Worm (Caenorhabditis elegans): ENCODE data around the gene nspb-9.

nspb-9 gene

ce11 chrII:14602735-14603134 lies 22.1 kb downstream of the nspb-9 start:
- TF ChIP-seq bed-1 (GFP tag; IDR thresholded peaks at IDR 0.05), result no peak
- no peak for TF ChIP-seq ztf-28 (GFP tag; IDR thresholded peaks at IDR 0.05)
- TF ChIP-seq F49E8.2 (tag; optimal IDR thresholded peaks at IDR 0.05; ENCODE audit: insufficient read depth), result no peak
- no peak for TF ChIP-seq ceh-58 (GFP tag; IDR thresholded peaks at IDR 0.05)
- no peak for TF ChIP-seq Y95B8A.8 (GFP tag; IDR thresholded peaks at IDR 0.05)
- TF ChIP-seq lin-35 (GFP tag; optimal IDR thresholded peaks at IDR 0.05), result no peak
- no peak for TF ChIP-seq ztf-22 (GFP tag; optimal IDR thresholded peaks at IDR 0.05)
- TF ChIP-seq T26A5.8 (tag; optimal IDR thresholded peaks at IDR 0.05), result no peak
- TF ChIP-seq sea-2 (GFP tag; IDR thresholded peaks at IDR 0.05), result no peak
- no peak for TF ChIP-seq bed-2 (GFP tag; IDR thresholded peaks at IDR 0.05)
- no peak for TF ChIP-seq somi-1 (GFP tag; optimal IDR thresholded peaks at IDR 0.05)

DNA sequence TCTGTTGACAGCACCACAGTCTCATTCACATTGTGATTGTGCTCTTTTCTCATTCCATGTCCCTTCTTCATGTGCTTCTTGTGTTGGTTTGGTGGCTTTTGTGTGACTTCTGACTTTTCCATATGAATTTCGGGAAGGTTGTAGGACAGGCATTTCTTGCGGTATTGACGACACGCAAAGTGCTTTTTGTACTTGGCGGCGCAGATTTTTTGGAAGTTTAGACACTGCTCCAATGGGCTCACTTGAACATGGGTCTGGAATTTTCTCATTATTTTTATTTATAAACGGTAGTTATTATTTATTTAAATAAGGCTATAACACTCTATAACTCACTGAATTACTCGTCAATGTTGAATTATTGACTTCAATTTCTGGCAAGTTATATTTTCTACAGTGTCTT lies 23.6 kb downstream of the nspb-9 start:
- TF ChIP-seq tlf-1 (GFP tag; optimal IDR thresholded peaks at IDR 0.05) (no peak), F22D6.2 (tag; optimal IDR thresholded peaks at IDR 0.05) (no peak), somi-1 (GFP tag; optimal IDR thresholded peaks at IDR 0.05) (no peak), nhr-80 (tag; optimal IDR thresholded peaks at IDR 0.05) (no peak), hrde-1 (tag; optimal IDR thresholded peaks at IDR 0.05; ENCODE audit: borderline replicate concordance) (no peak), athp-1 (tag; optimal IDR thresholded peaks at IDR 0.05) (no peak), mcd-1 (GFP tag; IDR thresholded peaks at IDR 0.05) (no peak), ama-1 (optimal IDR thresholded peaks at IDR 0.05) (peak; percentile 60), ama-1 (GFP tag; optimal IDR thresholded peaks at IDR 0.05) (no peak)

ce11 chrII:14605026-14605425 lies 24.4 kb downstream of the nspb-9 start:
- TF ChIP-seq mxl-1 (tag; optimal IDR thresholded peaks at IDR 0.05), result no peak
- no peak for TF ChIP-seq lin-54 (GFP tag; optimal IDR thresholded peaks at IDR 0.05)
- no peak for TF ChIP-seq nfya-2 (GFP tag; IDR thresholded peaks at IDR 0.05)
- TF ChIP-seq nfya-1 (tag; optimal IDR thresholded peaks at IDR 0.05; ENCODE audit: borderline replicate concordance, insufficient read depth), result no peak
- no peak for TF ChIP-seq ceh-58 (GFP tag; IDR thresholded peaks at IDR 0.05)
- TF ChIP-seq fkh-3 (tag; optimal IDR thresholded peaks at IDR 0.05), result no peak
- TF ChIP-seq tbp1 (GFP tag; optimal IDR thresholded peaks at IDR 0.05), result no peak
- no peak for TF ChIP-seq chd-7 (tag; optimal IDR thresholded peaks at IDR 0.05)
- TF ChIP-seq him-1 (tag; optimal IDR thresholded peaks at IDR 0.05), result no peak
- TF ChIP-seq B0261.1 (tag; optimal IDR thresholded peaks at IDR 0.05), result no peak
- TF ChIP-seq nhr-27 (tag; optimal IDR thresholded peaks at IDR 0.05), result no peak

DNA sequence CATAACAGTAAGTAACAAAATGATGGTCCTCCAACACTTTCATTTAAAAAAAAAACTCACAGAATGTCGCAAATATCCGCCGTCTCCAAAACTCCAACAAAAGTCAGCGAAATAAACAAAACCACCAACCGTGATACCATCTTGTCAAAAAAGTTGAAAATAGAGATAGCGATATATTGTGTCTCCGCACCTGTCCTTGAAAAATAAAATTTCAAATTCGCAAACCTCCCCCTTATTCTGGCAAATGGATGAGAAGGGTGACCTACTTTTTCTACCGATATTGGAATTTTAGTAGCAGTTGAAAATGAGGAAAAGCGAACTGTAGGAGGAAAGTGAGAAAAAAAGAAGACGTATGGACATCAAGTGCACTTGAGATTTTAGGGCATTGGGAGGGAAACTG lies 24.8 kb downstream of the nspb-9 start, which contains the start of gene F19H8.2:
Gene F19H8.2, minus strand, starts transcription at position 391 of the 400 bp plus-strand sequence.
- TF ChIP-seq pbrm-1 (GFP tag; IDR thresholded peaks at IDR 0.05), result no peak
- peak; percentile 32 for TF ChIP-seq ceh-27 (GFP tag; optimal IDR thresholded peaks at IDR 0.05)
- TF ChIP-seq Y53G8AR.9 (GFP tag; conservative IDR thresholded peaks at IDR 0.05), result 0 out of 2 replicates have a peak, but pooled peaks have one; percentile 34

DNA sequence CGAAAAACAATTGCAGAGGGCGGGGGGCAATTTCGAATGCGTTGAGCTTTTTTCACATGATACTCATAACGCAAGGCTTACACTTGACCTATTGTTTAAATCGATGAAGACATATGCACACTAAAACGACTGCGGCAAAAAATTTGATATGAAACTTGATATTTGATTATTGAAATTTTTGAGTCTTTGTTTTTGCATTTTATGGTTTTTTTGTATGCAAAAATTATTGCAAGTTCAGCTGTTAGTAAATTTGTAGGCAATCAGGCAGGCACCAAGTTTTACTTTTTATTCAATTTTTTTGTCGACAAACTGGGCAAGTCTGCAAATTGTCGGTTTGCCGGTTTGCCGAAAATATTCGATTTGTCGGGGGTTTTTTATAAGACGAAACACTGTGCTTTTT lies 25.5 kb downstream of the nspb-9 start, which contains the start of gene arl-3:
Gene arl-3, plus strand, starts transcription at position 301 of the 400 bp plus-strand sequence.
- TF ChIP-seq zfh-2 (GFP tag; conservative IDR thresholded peaks at IDR 0.05) (no peak), F57A8.1 (GFP tag; optimal IDR thresholded peaks at IDR 0.05) (no peak), egl-44 (GFP tag; IDR thresholded peaks at IDR 0.05) (no peak), Y53G8AR.9 (GFP tag; conservative IDR thresholded peaks at IDR 0.05) (0 out of 2 replicates have a peak, but pooled peaks have one; percentile 40)

Data from whole organism, young adult.